Worm (Caenorhabditis elegans) whole organism, young adult: Measurements from ENCODE around the gene F15G9.2.

Source experiments
- F10E7.11 ChIP-seq: sonication (generic microtip); optimal IDR thresholded peaks from 2 replicates; lab custom pipeline; 2017; ENCODE audit warnings: mild to moderate bottlenecking, missing genetic modification characterization, moderate library complexity, missing compliant biosample characterization
- F33H1.4 ChIP-seq: fragments of 200-800 bp; sonication (Bioruptor generic); IDR thresholded peaks from 2 replicates; pipeline ENCODE4 v1.3.6; 2022; ENCODE audit warnings: missing genetic modification reagents, missing genetic modification characterization, missing compliant biosample characterization
- F55B11.4 ChIP-seq: sonication (generic microtip); optimal IDR thresholded peaks from 2 replicates; lab custom pipeline; 2016; ENCODE audit warnings: missing compliant biosample characterization, missing genetic modification characterization, borderline replicate concordance; ENCODE audit not compliant: insufficient read depth
- F57A8.1 ChIP-seq: fragments of 200-800 bp; sonication (Bioruptor generic); optimal IDR thresholded peaks from 2 replicates; lab custom pipeline; 2018; ENCODE audit warnings: mild to moderate bottlenecking, missing genetic modification characterization, moderate library complexity, missing compliant biosample characterization
- K11D2.4 ChIP-seq: fragments of 200-800 bp; sonication (Bioruptor generic); IDR thresholded peaks from 2 replicates; pipeline ENCODE4 v1.3.6; 2022; ENCODE audit warnings: missing genetic modification reagents, missing genetic modification characterization, missing compliant biosample characterization
- K12H6.12 ChIP-seq: fragments of 200-800 bp; sonication (Bioruptor generic); optimal IDR thresholded peaks from 2 replicates; lab custom pipeline; 2018; ENCODE audit warnings: mild to moderate bottlenecking, missing genetic modification characterization, missing compliant biosample characterization
- Y53F4B.3 ChIP-seq: fragments of 200-800 bp; sonication (Bioruptor generic); IDR thresholded peaks from 2 replicates; pipeline ENCODE4 v1.3.6; 2022; ENCODE audit warnings: missing genetic modification reagents, missing genetic modification characterization, missing compliant biosample characterization
- Y79H2A.3 ChIP-seq: fragments of 200-800 bp; sonication (Bioruptor generic); conservative IDR thresholded peaks from 2 replicates; pipeline ENCODE4 v1.3.6; 2022; ENCODE audit warnings: missing genetic modification reagents, missing genetic modification characterization, missing compliant biosample characterization
- aptf-2 ChIP-seq: fragments of 200-800 bp; sonication (Bioruptor generic); conservative IDR thresholded peaks from 2 replicates; pipeline ENCODE4 v1.3.6; 2022; ENCODE audit warnings: missing genetic modification reagents, missing genetic modification characterization, missing compliant biosample characterization
- athp-1 ChIP-seq: sonication (generic microtip); optimal IDR thresholded peaks from 2 replicates; lab custom pipeline; 2017; ENCODE audit warnings: mild to moderate bottlenecking, missing genetic modification characterization, missing compliant biosample characterization
- attf-3 ChIP-seq: fragments of 200-800 bp; sonication (Bioruptor generic); conservative IDR thresholded peaks from 2 replicates; pipeline ENCODE4 v1.3.6; 2022; ENCODE audit warnings: missing genetic modification reagents, missing genetic modification characterization, missing compliant biosample characterization
- bed-1 ChIP-seq: fragments of 200-800 bp; sonication (Bioruptor generic); IDR thresholded peaks from 2 replicates; pipeline ENCODE4 v1.3.6; 2022; ENCODE audit warnings: missing genetic modification reagents, missing genetic modification characterization, missing compliant biosample characterization
- ccch-3 ChIP-seq: fragments of 200-800 bp; sonication (Bioruptor generic); optimal IDR thresholded peaks from 2 replicates; lab custom pipeline; 2018; ENCODE audit warnings: mild to moderate bottlenecking, missing genetic modification characterization, missing compliant biosample characterization
- efl-1 ChIP-seq: fragments of 150-350 bp; optimal IDR thresholded peaks from 2 replicates; lab custom pipeline; 2014; ENCODE audit warnings: missing biosample characterization, missing genetic modification reagents, missing genetic modification characterization
- egl-18 ChIP-seq: fragments of 200-800 bp; sonication (Bioruptor generic); IDR thresholded peaks from 2 replicates; pipeline ENCODE4 v1.3.6; 2022; ENCODE audit warnings: missing genetic modification reagents, missing genetic modification characterization, missing compliant biosample characterization
- egrh-3 ChIP-seq: fragments of 200-800 bp; sonication (Bioruptor generic); IDR thresholded peaks from 2 replicates; pipeline ENCODE4 v1.3.6; 2022; ENCODE audit warnings: missing genetic modification reagents, missing genetic modification characterization, missing compliant biosample characterization
- fkh-3 ChIP-seq: sonication (generic microtip); optimal IDR thresholded peaks from 2 replicates; lab custom pipeline; 2016; ENCODE audit warnings: mild to moderate bottlenecking, missing genetic modification characterization, missing compliant biosample characterization
- him-1 ChIP-seq: sonication (generic microtip); optimal IDR thresholded peaks from 2 replicates; lab custom pipeline; 2016; ENCODE audit warnings: missing genotype, missing genetic modification reagents, missing genetic modification characterization, missing compliant biosample characterization
- let-526 ChIP-seq: fragments of 200-800 bp; sonication (Bioruptor generic); IDR thresholded peaks from 2 replicates; pipeline ENCODE4 v1.3.6; 2022; ENCODE audit warnings: missing genetic modification reagents, missing genetic modification characterization, missing compliant biosample characterization
- lin-26 ChIP-seq: fragments of 200-800 bp; sonication (Bioruptor generic); IDR thresholded peaks from 2 replicates; pipeline ENCODE4 v1.3.6; 2022; ENCODE audit warnings: missing genetic modification reagents, missing genetic modification characterization, missing compliant biosample characterization
- lin-40 ChIP-seq: sonication (generic microtip); optimal IDR thresholded peaks from 2 replicates; lab custom pipeline; 2016; ENCODE audit warnings: missing genetic modification characterization, mild to moderate bottlenecking, missing compliant biosample characterization, missing genotype, missing genetic modification reagents
- lin-54 ChIP-seq: fragments of 200-800 bp; sonication (Bioruptor generic); optimal IDR thresholded peaks from 2 replicates; lab custom pipeline; 2018; ENCODE audit warnings: mild to moderate bottlenecking, missing genetic modification characterization, missing compliant biosample characterization
- lsl-1 ChIP-seq: fragments of 200-800 bp; sonication (Bioruptor generic); optimal IDR thresholded peaks from 2 replicates; lab custom pipeline; 2018; ENCODE audit warnings: mild to moderate bottlenecking, missing genetic modification characterization, moderate library complexity, missing compliant biosample characterization
- madf-10 ChIP-seq: sonication (generic microtip); optimal IDR thresholded peaks from 2 replicates; lab custom pipeline; 2016; ENCODE audit warnings: mild to moderate bottlenecking, missing genetic modification characterization, missing compliant biosample characterization
- madf-6 ChIP-seq: fragments of 200-800 bp; sonication (Bioruptor generic); IDR thresholded peaks from 2 replicates; pipeline ENCODE4 v1.3.6; 2022; ENCODE audit warnings: missing genetic modification reagents, missing genetic modification characterization, missing compliant biosample characterization
- mel-28 ChIP-seq: sonication (generic microtip); optimal IDR thresholded peaks from 2 replicates; lab custom pipeline; 2016; ENCODE audit warnings: borderline replicate concordance, mild to moderate bottlenecking, missing genetic modification characterization, missing compliant biosample characterization
- nfyb-1 ChIP-seq: fragments of 200-800 bp; sonication (Bioruptor generic); IDR thresholded peaks from 2 replicates; pipeline ENCODE4 v1.3.6; 2022; ENCODE audit warnings: missing genetic modification reagents, missing genetic modification characterization, missing compliant biosample characterization
- nhr-120 ChIP-seq: fragments of 200-800 bp; sonication (Bioruptor generic); IDR thresholded peaks from 2 replicates; pipeline ENCODE4 v1.3.6; 2022; ENCODE audit warnings: missing genetic modification characterization, missing compliant biosample characterization
- nhr-179 ChIP-seq: sonication (generic microtip); optimal IDR thresholded peaks from 2 replicates; lab custom pipeline; 2016; ENCODE audit warnings: mild to moderate bottlenecking, missing genetic modification characterization, missing compliant biosample characterization
- nhr-27 ChIP-seq: fragments of 200-800 bp; sonication (Bioruptor generic); optimal IDR thresholded peaks from 2 replicates; lab custom pipeline; 2018; ENCODE audit warnings: mild to moderate bottlenecking, missing genetic modification characterization, moderate library complexity, missing compliant biosample characterization
- pha-4 ChIP-seq: fragments of 150-350 bp; sonication (generic microtip); optimal IDR thresholded peaks from 2 replicates; lab custom pipeline; 2014; ENCODE audit warnings: missing biosample characterization, missing genetic modification reagents, missing genetic modification characterization
- repo-1 ChIP-seq: sonication (generic microtip); optimal IDR thresholded peaks from 2 replicates; lab custom pipeline; 2017; ENCODE audit warnings: mild to moderate bottlenecking, missing genetic modification characterization, missing compliant biosample characterization
- sdz-38 ChIP-seq: sonication (generic microtip); optimal IDR thresholded peaks from 2 replicates; lab custom pipeline; 2016; ENCODE audit warnings: missing genotype, missing genetic modification characterization, missing compliant biosample characterization
- snpc-1.1 ChIP-seq: sonication (generic microtip); optimal IDR thresholded peaks from 2 replicates; lab custom pipeline; 2017; ENCODE audit warnings: missing genetic modification characterization, mild to moderate bottlenecking, missing compliant biosample characterization, antibody characterized with exemption, moderate library complexity, missing genotype, missing genetic modification reagents; ENCODE audit not compliant: insufficient read depth
- somi-1 ChIP-seq: fragments of 200-800 bp; sonication (Bioruptor generic); optimal IDR thresholded peaks from 2 replicates; lab custom pipeline; 2018; ENCODE audit warnings: mild to moderate bottlenecking, missing genetic modification characterization, missing compliant biosample characterization
- sptf-2 ChIP-seq: fragments of 200-800 bp; sonication (Bioruptor generic); optimal IDR thresholded peaks from 2 replicates; lab custom pipeline; 2018; ENCODE audit warnings: mild to moderate bottlenecking, missing genetic modification characterization, missing compliant biosample characterization
- tbx-9 ChIP-seq: sonication (generic microtip); optimal IDR thresholded peaks from 2 replicates; lab custom pipeline; 2016; ENCODE audit warnings: borderline replicate concordance, missing genetic modification characterization, inconsistent platforms, missing compliant biosample characterization
- tlf-1 ChIP-seq: fragments of 200-800 bp; sonication (Bioruptor generic); optimal IDR thresholded peaks from 2 replicates; lab custom pipeline; 2018; ENCODE audit warnings: mild to moderate bottlenecking, missing genetic modification characterization, missing compliant biosample characterization
- zim-3 ChIP-seq: sonication (generic microtip); optimal IDR thresholded peaks from 2 replicates; lab custom pipeline; 2017; ENCODE audit warnings: mild to moderate bottlenecking, missing genetic modification characterization, moderate library complexity, missing compliant biosample characterization
- ztf-18 ChIP-seq: sonication (generic microtip); optimal IDR thresholded peaks from 2 replicates; lab custom pipeline; 2016; ENCODE audit warnings: missing genotype, mild to moderate bottlenecking, missing genetic modification characterization, missing compliant biosample characterization
- ztf-25 ChIP-seq: fragments of 200-800 bp; sonication (Bioruptor generic); IDR thresholded peaks from 2 replicates; pipeline ENCODE4 v1.3.6; 2022; ENCODE audit warnings: missing genetic modification reagents, missing genetic modification characterization, missing compliant biosample characterization
- ztf-6 ChIP-seq: fragments of 200-800 bp; sonication (Bioruptor generic); IDR thresholded peaks from 2 replicates; pipeline ENCODE4 v1.3.6; 2022; ENCODE audit warnings: missing genetic modification reagents, missing genetic modification characterization, missing compliant biosample characterization

Gene F15G9.2

DNA sequence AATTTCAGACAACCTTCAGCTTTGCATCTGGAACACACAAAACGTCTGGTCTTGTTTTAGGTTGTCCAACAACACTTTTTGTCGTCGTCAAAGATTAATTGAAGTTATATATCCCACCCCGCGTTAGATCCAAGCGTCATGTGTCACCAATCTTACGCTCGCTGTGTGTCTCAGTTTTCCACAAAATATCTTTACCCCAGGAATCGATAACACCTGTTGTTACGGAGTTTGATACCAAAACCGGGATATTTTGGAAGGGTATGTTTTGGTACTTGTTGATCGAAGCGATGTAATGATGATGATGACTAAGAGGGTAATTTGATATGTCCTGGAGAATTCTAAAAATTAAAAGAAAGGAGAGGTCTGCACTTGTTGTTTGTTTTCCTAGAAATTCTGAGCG, 22.0 kb upstream of the F15G9.2 start:
- TF ChIP-seq zim-3 (tag; lab: Kevin White, UChicago), result no peak
- TF ChIP-seq, all 124 proteins: peak for 0

DNA sequence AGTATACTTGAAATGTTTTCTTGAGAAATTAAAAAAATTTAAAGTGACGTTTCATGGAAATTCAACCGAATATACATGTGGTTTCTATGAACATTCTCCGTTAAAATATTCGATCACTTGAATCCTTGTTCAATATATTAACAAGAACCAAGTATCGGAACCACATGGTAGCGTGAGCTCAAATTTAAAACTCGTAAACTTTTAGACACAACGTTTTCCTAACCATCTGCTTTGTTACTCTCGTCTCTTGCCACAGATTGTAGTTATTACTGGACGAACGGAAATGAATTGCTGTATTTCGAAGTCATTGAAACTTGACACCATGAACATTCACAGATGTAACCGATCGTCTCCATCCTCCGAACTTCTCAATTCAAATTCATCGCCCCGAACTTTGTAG, 5.6 kb upstream of the F15G9.2 start:
- TF ChIP-seq attf-3 (GFP tag; lab: Robert Waterston, UW) (no peak), aptf-2 (GFP tag; lab: Robert Waterston, UW) (no peak), madf-6 (no peak), F33H1.4 (GFP tag; lab: Robert Waterston, UW) (no peak)
- TF ChIP-seq, all 124 proteins: peak for 0

DNA sequence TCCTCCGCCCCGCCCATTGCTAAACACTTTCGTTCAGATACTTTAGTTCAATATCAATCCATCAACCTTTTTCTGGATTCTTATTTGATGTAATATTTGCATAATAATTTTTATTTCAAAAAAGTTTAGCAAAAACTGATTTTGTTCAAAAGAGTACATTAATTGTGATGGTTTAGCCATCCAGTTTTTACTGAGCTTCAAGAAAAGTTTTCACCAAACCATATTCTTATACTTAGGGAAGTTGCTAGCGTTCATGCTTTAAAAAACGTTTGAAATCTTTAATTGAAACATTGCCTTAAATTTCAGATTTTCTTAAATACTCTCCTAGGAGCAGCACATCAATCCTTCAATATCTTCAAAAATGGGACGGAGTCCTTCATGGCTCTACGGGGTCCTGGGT, 3.8 kb upstream of the F15G9.2 start, which contains the start of gene him-4:
Gene him-4 (plus strand): TSS at position 301 of the 400 bp plus-strand sequence.
- TF ChIP-seq F10E7.11, result no peak
- TF ChIP-seq nhr-27 (tag; lab: Kevin White, UChicago), result no peak
- no peak for TF ChIP-seq lin-54 (GFP tag; lab: Kevin White, UChicago)
- no peak for TF ChIP-seq let-526 (GFP tag; lab: Robert Waterston, UW)
- TF ChIP-seq K11D2.4, result no peak
- TF ChIP-seq F55B11.4, result no peak
- no peak for TF ChIP-seq sptf-2 (GFP tag; lab: Kevin White, UChicago)
- TF ChIP-seq efl-1 (GFP tag; lab: Kevin White, UChicago), result no peak
- no peak for TF ChIP-seq Y53F4B.3
- no peak for TF ChIP-seq nhr-120 (GFP tag; lab: Robert Waterston, UW)
- no peak for TF ChIP-seq sdz-38 (tag; lab: Kevin White, UChicago)

DNA sequence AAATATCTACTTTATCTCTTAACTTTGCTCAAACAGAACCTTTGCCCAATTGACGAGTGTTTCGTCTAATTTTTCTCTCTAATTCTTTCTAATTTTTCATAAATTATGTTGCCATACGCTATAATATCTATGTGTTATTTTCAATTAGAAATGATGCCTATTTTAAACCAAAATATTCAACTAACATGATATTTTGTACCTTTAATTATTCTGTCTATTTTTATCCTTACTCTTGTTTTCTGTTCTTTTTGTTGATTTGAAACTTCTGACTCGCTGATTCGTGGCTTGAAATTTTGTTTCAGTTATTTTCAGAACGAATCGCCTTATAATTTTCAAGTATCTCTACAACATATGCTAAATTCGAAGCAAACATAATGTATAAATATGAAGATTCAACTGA, 4.1 kb downstream of the F15G9.2 start, which contains the start of gene F15G9.6:
Gene F15G9.6 (plus strand): TSS at position 301 of the 400 bp plus-strand sequence.
- TF ChIP-seq him-1 (no peak), lin-40 (no peak), lin-26 (GFP tag; lab: Robert Waterston, UW) (no peak), tlf-1 (GFP tag; lab: Kevin White, UChicago) (no peak), lsl-1 (GFP tag; lab: Kevin White, UChicago) (no peak), F55B11.4 (no peak), ztf-6 (no peak), nhr-179 (tag; lab: Kevin White, UChicago) (no peak), somi-1 (GFP tag; lab: Kevin White, UChicago) (no peak), F10E7.11 (no peak), bed-1 (GFP tag; lab: Robert Waterston, UW) (no peak), repo-1 (tag; lab: Kevin White, UChicago) (no peak), snpc-1.1 (tag; lab: Kevin White, UChicago) (no peak), ztf-25 (GFP tag; lab: Robert Waterston, UW) (no peak), ccch-3 (GFP tag; lab: Kevin White, UChicago) (no peak), K12H6.12 (tag; lab: Kevin White, UChicago) (no peak), fkh-3 (tag; lab: Kevin White, UChicago) (no peak), pha-4 (tag; lab: Kevin White, UChicago) (no peak), nfyb-1 (GFP tag; lab: Robert Waterston, UW) (no peak)

DNA sequence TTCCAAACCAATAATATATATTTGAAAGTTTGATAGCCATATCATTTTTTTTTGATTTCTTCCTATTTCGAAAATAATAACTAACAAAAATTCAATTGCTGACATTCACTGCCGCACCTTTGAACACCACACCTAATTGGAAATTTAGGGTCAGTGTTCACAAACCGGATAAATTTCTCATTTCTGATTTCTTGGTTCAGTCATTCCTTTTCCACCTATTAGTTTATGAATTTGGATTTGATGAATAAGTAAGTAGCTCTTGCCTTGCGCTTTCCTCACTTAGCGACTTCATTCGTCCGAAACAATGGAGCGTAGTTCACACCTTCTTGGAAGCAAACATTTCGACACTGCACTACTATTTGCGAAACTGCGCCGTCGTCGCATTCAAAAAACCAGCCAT, 7.4 kb downstream of the F15G9.2 start, which contains the start of gene F15G9.1:
Gene F15G9.1 (plus strand): TSS at position 301 of the 400 bp plus-strand sequence.
- TF ChIP-seq F57A8.1 (no peak), tbx-9 (tag; lab: Kevin White, UChicago) (no peak), athp-1 (tag; lab: Kevin White, UChicago) (no peak), mel-28 (tag; lab: Kevin White, UChicago) (no peak), ztf-18 (no peak), madf-10 (no peak), lin-54 (GFP tag; lab: Kevin White, UChicago) (no peak), egl-18 (GFP tag; lab: Robert Waterston, UW) (no peak), lsl-1 (GFP tag; lab: Kevin White, UChicago) (no peak), egrh-3 (GFP tag; lab: Robert Waterston, UW) (no peak), Y79H2A.3 (GFP tag; lab: Robert Waterston, UW) (no peak)
- TF ChIP-seq, all 124 proteins: peak for 0
